Fruit fly (Drosophila melanogaster) whole organism, prepupa: ENCODE measurements around the gene CG31627.

Experiments used
- Blimp-1 ChIP-seq: fragments of 200-800 bp; sonication (Bioruptor generic); optimal IDR thresholded peaks from 3 replicates; lab custom pipeline; 2017; ENCODE audit warnings: missing biosample characterization, missing genetic modification characterization, mild to moderate bottlenecking, moderate library complexity, missing genetic modification reagents
- CG10631 ChIP-seq: fragments of 200-800 bp; sonication (Bioruptor generic); optimal IDR thresholded peaks from 2 replicates; lab custom pipeline; 2016; ENCODE audit warnings: missing biosample characterization, missing genetic modification characterization
- CG10669 ChIP-seq: fragments of 200-800 bp; sonication (Bioruptor generic); optimal IDR thresholded peaks from 3 replicates; lab custom pipeline; 2018; ENCODE audit warnings: missing biosample characterization, mild to moderate bottlenecking, missing genetic modification characterization, moderate library complexity
- CG11294 ChIP-seq: fragments of 200-800 bp; sonication (Bioruptor generic); IDR thresholded peaks from 2 replicates; pipeline ENCODE4 v1.3.6; 2022; ENCODE audit warnings: missing biosample characterization, missing genetic modification characterization
- CG11762 ChIP-seq: fragments of 200-800 bp; sonication (Bioruptor generic); optimal IDR thresholded peaks from 3 replicates; lab custom pipeline; 2016; ENCODE audit warnings: missing biosample characterization, missing genetic modification characterization; ENCODE audit not compliant: insufficient read depth
- CG11902 ChIP-seq: fragments of 200-800 bp; sonication (Bioruptor generic); optimal IDR thresholded peaks from 3 replicates; lab custom pipeline; 2016; ENCODE audit warnings: missing biosample characterization, missing genetic modification characterization
- CG15336 ChIP-seq: fragments of 200-800 bp; sonication (Bioruptor generic); IDR thresholded peaks from 2 replicates; pipeline ENCODE4 v1.3.6; 2022; ENCODE audit warnings: missing biosample characterization, missing genetic modification characterization
- CG1621 ChIP-seq: fragments of 200-800 bp; sonication (Bioruptor generic); optimal IDR thresholded peaks from 3 replicates; lab custom pipeline; 2018; ENCODE audit warnings: missing biosample characterization, mild to moderate bottlenecking, missing genetic modification characterization
- CG3032 ChIP-seq: fragments of 200-800 bp; optimal IDR thresholded peaks from 2 replicates; lab custom pipeline; 2019; ENCODE audit warnings: missing biosample characterization, mild to moderate bottlenecking, missing genetic modification characterization, moderate library complexity
- CG32006 ChIP-seq: fragments of 200-800 bp; sonication (Bioruptor generic); optimal IDR thresholded peaks from 3 replicates; lab custom pipeline; 2017; ENCODE audit warnings: missing biosample characterization, mild to moderate bottlenecking, missing genetic modification characterization
- CG34406 ChIP-seq: fragments of 200-800 bp; sonication (Bioruptor generic); optimal IDR thresholded peaks from 3 replicates; lab custom pipeline; 2016; ENCODE audit warnings: missing biosample characterization, missing genetic modification characterization
- CG3919 ChIP-seq: fragments of 200-800 bp; sonication (Bioruptor generic); optimal IDR thresholded peaks from 3 replicates; lab custom pipeline; 2016; ENCODE audit warnings: missing biosample characterization, missing genetic modification characterization
- CG4318 ChIP-seq: fragments of 200-800 bp; sonication (Bioruptor generic); optimal IDR thresholded peaks from 3 replicates; lab custom pipeline; 2017; ENCODE audit warnings: missing biosample characterization, mild to moderate bottlenecking, missing genetic modification characterization
- CG6163 ChIP-seq: fragments of 200-800 bp; sonication (Bioruptor generic); IDR thresholded peaks from 3 replicates; pipeline ENCODE4 v1.3.6; 2022; ENCODE audit warnings: missing biosample characterization, missing genetic modification characterization
- CG6276 ChIP-seq: fragments of 200-800 bp; sonication (Bioruptor generic); optimal IDR thresholded peaks from 2 replicates; lab custom pipeline; 2017; ENCODE audit warnings: missing biosample characterization, mild to moderate bottlenecking, missing genetic modification characterization
- CG6792 ChIP-seq: fragments of 200-800 bp; sonication (Bioruptor generic); optimal IDR thresholded peaks from 3 replicates; lab custom pipeline; 2016; ENCODE audit warnings: missing biosample characterization, missing genetic modification characterization
- CG6808 ChIP-seq: fragments of 200-800 bp; sonication (Bioruptor generic); optimal IDR thresholded peaks from 3 replicates; lab custom pipeline; 2017; ENCODE audit warnings: missing biosample characterization, missing genetic modification characterization, mild to moderate bottlenecking, moderate library complexity, missing genetic modification reagents
- CG6854 ChIP-seq: fragments of 200-800 bp; sonication (Bioruptor generic); optimal IDR thresholded peaks from 2 replicates; lab custom pipeline; 2017; ENCODE audit warnings: missing biosample characterization, mild to moderate bottlenecking, missing genetic modification characterization
- CG7368 ChIP-seq: fragments of 200-800 bp; sonication (Bioruptor generic); optimal IDR thresholded peaks from 3 replicates; lab custom pipeline; 2016; ENCODE audit warnings: missing biosample characterization, missing genetic modification characterization
- CG8119 ChIP-seq: fragments of 200-800 bp; sonication (Bioruptor generic); IDR thresholded peaks from 3 replicates; pipeline ENCODE4 v1.3.6; 2022; ENCODE audit warnings: missing biosample characterization, missing genetic modification characterization
- CG8319 ChIP-seq: fragments of 200-800 bp; sonication (Bioruptor generic); optimal IDR thresholded peaks from 3 replicates; lab custom pipeline; 2016; ENCODE audit warnings: missing biosample characterization, missing genetic modification characterization
- CG9139 ChIP-seq: fragments of 200-800 bp; sonication (Bioruptor generic); optimal IDR thresholded peaks from 3 replicates; lab custom pipeline; 2017; ENCODE audit warnings: missing biosample characterization, mild to moderate bottlenecking, missing genetic modification characterization
- Eip75B ChIP-seq: fragments of 200-800 bp; sonication (Bioruptor generic); optimal IDR thresholded peaks from 3 replicates; lab custom pipeline; 2016; ENCODE audit warnings: missing biosample characterization, missing genetic modification characterization
- Eip93F ChIP-seq: fragments of 200-800 bp; sonication (Bioruptor generic); optimal IDR thresholded peaks from 2 replicates; lab custom pipeline; 2016; ENCODE audit warnings: missing biosample characterization, mild to moderate bottlenecking, missing genetic modification characterization
- Ets21C ChIP-seq: fragments of 200-800 bp; sonication (Bioruptor generic); optimal IDR thresholded peaks from 3 replicates; lab custom pipeline; 2016; ENCODE audit warnings: missing biosample characterization, missing genetic modification characterization
- Ets96B ChIP-seq: fragments of 200-800 bp; optimal IDR thresholded peaks from 2 replicates; lab custom pipeline; 2019; ENCODE audit warnings: missing biosample characterization, mild to moderate bottlenecking, missing genetic modification characterization, moderate library complexity
- Gug ChIP-seq: fragments of 200-800 bp; sonication (Bioruptor generic); IDR thresholded peaks from 2 replicates; pipeline ENCODE4 v1.3.6; 2022; ENCODE audit warnings: missing biosample characterization, missing genetic modification characterization
- Hr38 ChIP-seq: sonication (Bioruptor generic); optimal IDR thresholded peaks from 2 replicates; lab custom pipeline; 2016; ENCODE audit warnings: missing biosample characterization, missing genetic modification characterization
- Hr4 ChIP-seq: fragments of 200-800 bp; sonication (Bioruptor generic); optimal IDR thresholded peaks from 3 replicates; lab custom pipeline; 2016; ENCODE audit warnings: missing biosample characterization, missing genetic modification characterization
- Lpt ChIP-seq: fragments of 200-800 bp; sonication (Bioruptor generic); optimal IDR thresholded peaks from 3 replicates; lab custom pipeline; 2016; ENCODE audit warnings: missing biosample characterization, missing genetic modification characterization
- Met ChIP-seq: fragments of 200-800 bp; sonication (Bioruptor generic); optimal IDR thresholded peaks from 3 replicates; lab custom pipeline; 2016; ENCODE audit warnings: missing biosample characterization, missing genetic modification characterization
- OdsH ChIP-seq: fragments of 200-800 bp; sonication (Bioruptor generic); optimal IDR thresholded peaks from 3 replicates; lab custom pipeline; 2016; ENCODE audit warnings: missing biosample characterization, missing genetic modification characterization
- Sox102F ChIP-seq: fragments of 200-800 bp; sonication (Bioruptor generic); optimal IDR thresholded peaks from 2 replicates; lab custom pipeline; 2016; ENCODE audit warnings: missing biosample characterization, mild to moderate bottlenecking, missing genetic modification characterization
- Sox14 ChIP-seq: fragments of 200-800 bp; sonication (Bioruptor generic); optimal IDR thresholded peaks from 3 replicates; lab custom pipeline; 2016; ENCODE audit warnings: missing biosample characterization, missing genetic modification characterization
- Sox15 ChIP-seq: fragments of 200-800 bp; sonication (Bioruptor generic); optimal IDR thresholded peaks from 3 replicates; lab custom pipeline; 2016; ENCODE audit warnings: missing biosample characterization, missing genetic modification characterization
- cyc ChIP-seq: fragments of 200-800 bp; sonication (Bioruptor generic); optimal IDR thresholded peaks from 3 replicates; lab custom pipeline; 2016; ENCODE audit warnings: missing biosample characterization, missing genetic modification characterization
- dac ChIP-seq: fragments of 200-800 bp; sonication (Bioruptor generic); optimal IDR thresholded peaks from 2 replicates; lab custom pipeline; 2017; ENCODE audit warnings: missing biosample characterization, mild to moderate bottlenecking, missing genetic modification characterization
- eg ChIP-seq: fragments of 200-800 bp; sonication (Bioruptor generic); IDR thresholded peaks from 3 replicates; pipeline ENCODE4 v1.3.6; 2022; ENCODE audit warnings: missing biosample characterization, missing genetic modification characterization
- esn ChIP-seq: fragments of 200-800 bp; sonication (Bioruptor generic); optimal IDR thresholded peaks from 2 replicates; lab custom pipeline; 2016; ENCODE audit warnings: missing biosample characterization, mild to moderate bottlenecking, missing genetic modification characterization, moderate library complexity
- fd59A ChIP-seq: fragments of 200-800 bp; sonication (Bioruptor generic); optimal IDR thresholded peaks from 2 replicates; lab custom pipeline; 2017; ENCODE audit warnings: missing biosample characterization, mild to moderate bottlenecking, missing genetic modification characterization, missing genetic modification reagents
- fkh ChIP-seq: fragments of 200-800 bp; sonication (Bioruptor generic); optimal IDR thresholded peaks from 3 replicates; lab custom pipeline; 2017; ENCODE audit warnings: missing biosample characterization, mild to moderate bottlenecking, missing genetic modification characterization, moderate library complexity
- lz ChIP-seq: fragments of 200-800 bp; sonication (Bioruptor generic); optimal IDR thresholded peaks from 3 replicates; lab custom pipeline; 2016; ENCODE audit warnings: missing biosample characterization, missing genetic modification characterization
- net ChIP-seq: fragments of 200-800 bp; sonication (Bioruptor generic); optimal IDR thresholded peaks from 3 replicates; lab custom pipeline; 2016; ENCODE audit warnings: missing biosample characterization, missing genetic modification characterization
- salr ChIP-seq, 2 experiments: fragments of 200-800 bp; sonication (Bioruptor generic); optimal IDR thresholded peaks; 3 replicates each; lab custom pipeline; 2016 to 2018; ENCODE audit warnings: missing biosample characterization in 2 of 2, missing genetic modification characterization in 2 of 2, mild to moderate bottlenecking in 1 of 2
- ss ChIP-seq, 2 experiments: fragments of 200-800 bp; sonication (Bioruptor generic); optimal IDR thresholded peaks; 2 replicates in 1 of 2; 3 replicates in 1 of 2; lab custom pipeline; 2017 to 2018; ENCODE audit warnings: mild to moderate bottlenecking in 2 of 2, missing biosample characterization in 2 of 2, missing genetic modification characterization in 2 of 2, moderate library complexity in 1 of 2
- svp ChIP-seq: fragments of 200-800 bp; sonication (Bioruptor generic); peaks from one replicate; lab custom pipeline; 2016; ENCODE audit warnings: missing biosample characterization, missing genetic modification characterization
- topi ChIP-seq: fragments of 200-800 bp; sonication (Bioruptor generic); optimal IDR thresholded peaks from 3 replicates; lab custom pipeline; 2016; ENCODE audit warnings: missing biosample characterization, missing genetic modification characterization
- vri ChIP-seq: fragments of 200-800 bp; sonication (Bioruptor generic); optimal IDR thresholded peaks from 3 replicates; lab custom pipeline; 2016; ENCODE audit warnings: missing biosample characterization, mild to moderate bottlenecking, missing genetic modification characterization

CG31627 gene

dm6 chr2L:21196511-21196910 lies 23.5 kb downstream of the CG31627 start (continued):
- TF ChIP-seq OdsH (GFP tag; lab: Kevin White, UChicago) (peak; percentile 43), Eip75B (GFP tag; lab: Kevin White, UChicago) (no peak), Ets21C (no peak), CG3919 (peak; percentile 37), Hr4 (GFP tag; lab: Kevin White, UChicago) (peak; percentile 53), Sox14 (peak; percentile 18), fkh (GFP tag; lab: Kevin White, UChicago) (peak; percentile 29), CG10669 (GFP tag; lab: Kevin White, UChicago) (no peak), CG11762 (no peak), Sox15 (GFP tag; lab: Kevin White, UChicago) (no peak), esn (GFP tag; lab: Kevin White, UChicago) (peak; percentile 25)
- TF ChIP-seq, all 60 proteins: peak for 25

- TF ChIP-seq Hr4 (GFP tag; lab: Kevin White, UChicago) = peak; percentile 52
- TF ChIP-seq svp (GFP tag; lab: Kevin White, UChicago) = peak; percentile 71
- TF ChIP-seq lz (GFP tag; lab: Kevin White, UChicago) = no peak
- TF ChIP-seq CG11902 = no peak
- peak; percentile 27 for TF ChIP-seq topi (GFP tag; lab: Kevin White, UChicago)
- peak; percentile 26 for TF ChIP-seq Sox14
- TF ChIP-seq Sox102F (GFP tag; lab: Kevin White, UChicago) = peak; percentile 17
- TF ChIP-seq Ets96B (tag; lab: Kevin White, UChicago) = no peak
- peak; percentile 22 for TF ChIP-seq CG10669 (GFP tag; lab: Kevin White, UChicago)
- no peak for TF ChIP-seq CG7368
- no peak for TF ChIP-seq CG6808
- peak; percentile 36 for TF ChIP-seq CG6276 (GFP tag; lab: Kevin White, UChicago)
- TF ChIP-seq CG4318 (GFP tag; lab: Kevin White, UChicago) = peak; percentile 23
- TF ChIP-seq CG6163 (GFP tag; lab: Robert Waterston, UW) = peak; percentile 67; the same call in 2 of the 3 replicates
- no peak for TF ChIP-seq Hr38
- peak; percentile 34 for TF ChIP-seq OdsH (GFP tag; lab: Kevin White, UChicago)
- peak; percentile 10 for TF ChIP-seq cyc
- peak; percentile 49 for TF ChIP-seq CG15336 (GFP tag; lab: Robert Waterston, UW)
- peak; percentile 5 for TF ChIP-seq Ets21C
- peak; percentile 56 for TF ChIP-seq CG32006
- no peak for TF ChIP-seq CG3032 (tag; lab: Kevin White, UChicago)
- TF ChIP-seq ss (GFP tag; optimal IDR thresholded peaks at IDR 0.05; lab: Kevin White, UChicago) = no peak
- no peak for TF ChIP-seq CG6854 (GFP tag; lab: Kevin White, UChicago)
- no peak for TF ChIP-seq CG34406
- TF ChIP-seq CG10631 = peak; percentile 17
- no peak for TF ChIP-seq esn (GFP tag; lab: Kevin White, UChicago)
- TF ChIP-seq CG11294 (GFP tag; lab: Robert Waterston, UW) = 0 out of 2 replicates have a peak, but pooled peaks have one; percentile 10
- TF ChIP-seq net = peak; percentile 48
- TF ChIP-seq salr (GFP tag; optimal IDR thresholded peaks at IDR 0.05; lab: Kevin White, UChicago) = no peak
- no peak for TF ChIP-seq Gug (GFP tag; lab: Robert Waterston, UW)
- TF ChIP-seq CG6792 (GFP tag; lab: Kevin White, UChicago) = no peak
- no peak for TF ChIP-seq fd59A (GFP tag; lab: Kevin White, UChicago)
- TF ChIP-seq Blimp-1 (GFP tag; lab: Kevin White, UChicago) = no peak
- 0 out of 3 replicates have a peak, but pooled peaks have one; percentile 43 for TF ChIP-seq CG8119 (GFP tag; lab: Robert Waterston, UW)
- no peak for TF ChIP-seq fkh (GFP tag; lab: Kevin White, UChicago)
- no peak for TF ChIP-seq CG9139 (GFP tag; lab: Kevin White, UChicago)
- TF ChIP-seq vri (GFP tag; lab: Kevin White, UChicago) = no peak
- TF ChIP-seq Met (GFP tag; lab: Kevin White, UChicago) = peak; percentile 16
- TF ChIP-seq Sox15 (GFP tag; lab: Kevin White, UChicago) = no peak
- no peak for TF ChIP-seq dac
- no peak for TF ChIP-seq Eip75B (GFP tag; lab: Kevin White, UChicago)
- TF ChIP-seq CG11762 = peak; percentile 38
- TF ChIP-seq Lpt = peak; percentile 28
- TF ChIP-seq eg (GFP tag; lab: Robert Waterston, UW) = peak; percentile 61; the same call in 2 of the 3 replicates
- TF ChIP-seq CG3919 = peak; percentile 47
- TF ChIP-seq CG8319 (GFP tag; lab: Kevin White, UChicago) = no peak
- TF ChIP-seq Eip93F (GFP tag; lab: Kevin White, UChicago) = no peak
- no peak for TF ChIP-seq CG1621
Measured at dm6 chr2L:21197178-21197577, 24.2 kb downstream of the CG31627 start.
